Worm (Caenorhabditis elegans) whole organism, L4/young adult: ENCODE results near the gene let-653.

Source experiments
- W03F9.2 ChIP-seq: fragments of 150-350 bp; optimal IDR thresholded peaks from 2 replicates; lab custom pipeline; 2014; ENCODE audit warnings: missing biosample characterization, missing genetic modification characterization
- dao-5 ChIP-seq: sonication (generic microtip); optimal IDR thresholded peaks from 2 replicates; lab custom pipeline; 2016; ENCODE audit warnings: missing genotype, missing genetic modification characterization, moderate library complexity, missing compliant biosample characterization
- him-1 ChIP-seq: sonication (generic microtip); optimal IDR thresholded peaks from 2 replicates; lab custom pipeline; 2016; ENCODE audit warnings: missing genotype, missing genetic modification reagents, missing genetic modification characterization, missing compliant biosample characterization

ce11 chrIV:11900399-11900798, 15.0 kb downstream of the let-653 start:
- TF ChIP-seq him-1 (tag; lab: Kevin White, UChicago): no peak
- TF ChIP-seq dao-5 (tag; lab: Kevin White, UChicago): no peak
- TF ChIP-seq W03F9.2 (tag; lab: Kevin White, UChicago): no peak
